Worm (Caenorhabditis elegans): Measurements from ENCODE around the gene srb-13.

- no peak for TF ChIP-seq ref-1 (GFP tag; conservative IDR thresholded peaks at IDR 0.05)
- no peak for TF ChIP-seq flt-1 (GFP tag; IDR thresholded peaks at IDR 0.05)
- TF ChIP-seq ztf-29 (GFP tag; IDR thresholded peaks at IDR 0.05): no peak
- no peak for TF ChIP-seq klf-2 (GFP tag; conservative IDR thresholded peaks at IDR 0.05)
- TF ChIP-seq T22C8.4 (GFP tag; IDR thresholded peaks at IDR 0.05): no peak
- TF ChIP-seq cog-1 (tag; optimal IDR thresholded peaks at IDR 0.05): no peak
- no peak for TF ChIP-seq tab-1 (GFP tag; IDR thresholded peaks at IDR 0.05)
Observed at ce11 chrII:5201922-5202562, 44.6 kb upstream of the srb-13 start.
